Fruit fly (Drosophila melanogaster) whole organism, wandering third instar larva: ENCODE results near the gene Chpf.
A peak's percentile ranks its signal among the peaks of the same experiment; 100 is the strongest.

ENCODE experiments used
- Abd-B ChIP-seq: fragments of >200 bp; optimal IDR thresholded peaks from 2 replicates; lab custom pipeline; 2017; ENCODE audit warnings: missing biosample characterization, missing genetic modification characterization
- CG32264 ChIP-seq: fragments of 200-800 bp; sonication (Bioruptor generic); optimal IDR thresholded peaks from 2 replicates; lab custom pipeline; 2016; ENCODE audit warnings: missing biosample characterization, missing genetic modification characterization
- CG9705 ChIP-seq: fragments of 200-800 bp; sonication (Bioruptor generic); optimal IDR thresholded peaks from 2 replicates; lab custom pipeline; 2018; ENCODE audit warnings: missing biosample characterization, mild to moderate bottlenecking, missing genetic modification characterization
- CrebA ChIP-seq: fragments of 200-800 bp; sonication (Bioruptor generic); optimal IDR thresholded peaks from 2 replicates; lab custom pipeline; 2016; ENCODE audit warnings: missing biosample characterization, mild to moderate bottlenecking, missing genetic modification characterization, borderline replicate concordance
- Dfd ChIP-seq: fragments of >200 bp; optimal IDR thresholded peaks from 2 replicates; lab custom pipeline; 2017; ENCODE audit warnings: missing biosample characterization, missing genetic modification characterization
- Dif ChIP-seq: fragments of 200-275, 200-300 bp; sonication (Bioruptor generic); optimal IDR thresholded peaks from 2 replicates; lab custom pipeline; 2018; ENCODE audit warnings: missing biosample characterization, missing genetic modification characterization; ENCODE audit not compliant: partially characterized antibody
- GATAd ChIP-seq: sonication (Bioruptor generic); optimal IDR thresholded peaks from 2 replicates; lab custom pipeline; 2016; ENCODE audit warnings: missing biosample characterization, missing genetic modification characterization
- HLH106 ChIP-seq: fragments of 200-800 bp; optimal IDR thresholded peaks from 3 replicates; lab custom pipeline; 2019; ENCODE audit warnings: missing biosample characterization, mild to moderate bottlenecking, missing genetic modification characterization, moderate library complexity
- Hnf4 ChIP-seq: fragments of 200-800 bp; sonication (Bioruptor generic); optimal IDR thresholded peaks from 2 replicates; lab custom pipeline; 2016; ENCODE audit warnings: missing biosample characterization, mild to moderate bottlenecking, missing genetic modification characterization
- Hr78 ChIP-seq: fragments of >200 bp; optimal IDR thresholded peaks from 2 replicates; lab custom pipeline; 2017; ENCODE audit warnings: missing biosample characterization, missing genetic modification characterization
- Hr83 ChIP-seq: fragments of 200-300 bp; sonication (Bioruptor generic); optimal IDR thresholded peaks from 2 replicates; lab custom pipeline; 2016; ENCODE audit warnings: missing biosample characterization, mild to moderate bottlenecking, missing genetic modification characterization, moderate library complexity; ENCODE audit not compliant: poor library complexity, severe bottlenecking
- Jra ChIP-seq: sonication (Bioruptor generic); optimal IDR thresholded peaks from 2 replicates; lab custom pipeline; 2016; ENCODE audit warnings: missing biosample characterization, missing genetic modification characterization
- Mio ChIP-seq: sonication (Bioruptor generic); optimal IDR thresholded peaks from 2 replicates; lab custom pipeline; 2016; ENCODE audit warnings: missing biosample characterization, missing genetic modification characterization
- Myc ChIP-seq: fragments of >200 bp; optimal IDR thresholded peaks from 2 replicates; lab custom pipeline; 2017
- N ChIP-seq: fragments of >200 bp; optimal IDR thresholded peaks from 2 replicates; lab custom pipeline; 2018; ENCODE audit warnings: missing biosample characterization, missing external identifiers, missing genetic modification characterization
- OdsH ChIP-seq: fragments of 200-800 bp; sonication (Bioruptor generic); optimal IDR thresholded peaks from 2 replicates; lab custom pipeline; 2016; ENCODE audit warnings: missing biosample characterization, mild to moderate bottlenecking, missing genetic modification characterization
- Rel ChIP-seq, 2 experiments: fragments of 200-800 bp; sonication (Bioruptor generic) in 1 of 2; optimal IDR thresholded peaks; 2 replicates in 1 of 2; 3 replicates in 1 of 2; lab custom pipeline; 2016 to 2019; ENCODE audit warnings: mild to moderate bottlenecking in 2 of 2, missing biosample characterization in 2 of 2, missing genetic modification characterization in 2 of 2, moderate library complexity in 1 of 2
- Sp1 ChIP-seq: fragments of 200-800 bp; sonication (Bioruptor generic); optimal IDR thresholded peaks from 3 replicates; lab custom pipeline; 2019; ENCODE audit warnings: missing biosample characterization, mild to moderate bottlenecking, missing genetic modification characterization, moderate library complexity
- Vsx2 ChIP-seq: fragments of 200-300, 225-300 bp; sonication (Bioruptor generic); optimal IDR thresholded peaks from 2 replicates; lab custom pipeline; 2018; ENCODE audit warnings: missing biosample characterization, missing genetic modification characterization; ENCODE audit not compliant: partially characterized antibody
- br ChIP-seq: fragments of 200-800 bp; sonication (Bioruptor generic); optimal IDR thresholded peaks from 2 replicates; lab custom pipeline; 2016; ENCODE audit warnings: missing biosample characterization, missing genetic modification characterization
- brk ChIP-seq: fragments of 200-800 bp; sonication (Bioruptor generic); optimal IDR thresholded peaks from 2 replicates; lab custom pipeline; 2016; ENCODE audit warnings: missing biosample characterization, mild to moderate bottlenecking, missing genetic modification characterization
- dl ChIP-seq, 2 experiments: fragments of 175-275, 200-275 bp in 1 of 2; fragments of 200-275 bp in 1 of 2; sonication (Bioruptor generic); optimal IDR thresholded peaks; lab custom pipeline; 2018; ENCODE audit warnings: mild to moderate bottlenecking in 2 of 2, missing biosample characterization in 2 of 2, missing genetic modification characterization in 2 of 2, moderate library complexity in 2 of 2; ENCODE audit not compliant: partially characterized antibody in 2 of 2, insufficient read depth in 1 of 2
- dmrt93B ChIP-seq: fragments of 200-800 bp; sonication (Bioruptor generic); optimal IDR thresholded peaks from 2 replicates; lab custom pipeline; 2018; ENCODE audit warnings: missing biosample characterization, mild to moderate bottlenecking, missing genetic modification characterization
- dsf ChIP-seq: sonication (Bioruptor generic); optimal IDR thresholded peaks from 2 replicates; lab custom pipeline; 2016; ENCODE audit warnings: missing biosample characterization, missing genetic modification characterization, borderline replicate concordance
- ey ChIP-seq: fragments of 200-800 bp; sonication (Bioruptor generic); optimal IDR thresholded peaks from 2 replicates; lab custom pipeline; 2016; ENCODE audit warnings: missing biosample characterization, missing genetic modification characterization
- foxo ChIP-seq, 2 experiments: fragments of 200-800 bp; sonication (Bioruptor generic); optimal IDR thresholded peaks; 2 replicates in 1 of 2; 3 replicates in 1 of 2; lab custom pipeline; 2016 to 2017; ENCODE audit warnings: missing biosample characterization in 2 of 2, missing genetic modification characterization in 2 of 2
- fru ChIP-seq: fragments of 200-800 bp; sonication (Bioruptor generic); optimal IDR thresholded peaks from 3 replicates; lab custom pipeline; 2016; ENCODE audit warnings: missing biosample characterization, mild to moderate bottlenecking, missing genetic modification characterization
- h ChIP-seq: fragments of 200-800 bp; sonication (Bioruptor generic); optimal IDR thresholded peaks from 3 replicates; lab custom pipeline; 2016; ENCODE audit warnings: missing biosample characterization, mild to moderate bottlenecking, missing genetic modification characterization
- jim ChIP-seq: fragments of 175-275, 200-325 bp; sonication (Bioruptor generic); optimal IDR thresholded peaks from 2 replicates; lab custom pipeline; 2016; ENCODE audit warnings: missing biosample characterization, mild to moderate bottlenecking, missing genetic modification characterization
- lola ChIP-seq: fragments of >200 bp; optimal IDR thresholded peaks from 2 replicates; lab custom pipeline; 2017; ENCODE audit warnings: missing biosample characterization, missing genetic modification characterization
- pan ChIP-seq: fragments of >200 bp; optimal IDR thresholded peaks from 2 replicates; lab custom pipeline; 2017
- psq ChIP-seq: fragments of 200-800 bp; sonication (Bioruptor generic); optimal IDR thresholded peaks from 3 replicates; lab custom pipeline; 2017; ENCODE audit warnings: missing biosample characterization, mild to moderate bottlenecking, missing genetic modification characterization, moderate library complexity
- rgr ChIP-seq: fragments of 200-800 bp; sonication (Bioruptor generic); optimal IDR thresholded peaks from 3 replicates; lab custom pipeline; 2016; ENCODE audit warnings: missing biosample characterization, mild to moderate bottlenecking, missing genetic modification characterization
- sage ChIP-seq: fragments of 200-800 bp; sonication (Bioruptor generic); optimal IDR thresholded peaks from 2 replicates; lab custom pipeline; 2016; ENCODE audit warnings: missing biosample characterization, mild to moderate bottlenecking, missing genetic modification characterization
- sv ChIP-seq: fragments of 200-800 bp; sonication (Bioruptor generic); optimal IDR thresholded peaks from 3 replicates; lab custom pipeline; 2016; ENCODE audit warnings: missing biosample characterization, missing genetic modification characterization
- tai ChIP-seq: sonication (Bioruptor generic); optimal IDR thresholded peaks from 2 replicates; lab custom pipeline; 2016; ENCODE audit warnings: missing biosample characterization, missing genetic modification characterization
- usp ChIP-seq: fragments of >200 bp; optimal IDR thresholded peaks from 2 replicates; lab custom pipeline; 2017; ENCODE audit warnings: missing biosample characterization, missing genetic modification characterization
- woc ChIP-seq: sonication (Bioruptor generic); optimal IDR thresholded peaks from 2 replicates; lab custom pipeline; 2016; ENCODE audit warnings: missing biosample characterization, mild to moderate bottlenecking, missing genetic modification characterization

Gene Chpf

DNA sequence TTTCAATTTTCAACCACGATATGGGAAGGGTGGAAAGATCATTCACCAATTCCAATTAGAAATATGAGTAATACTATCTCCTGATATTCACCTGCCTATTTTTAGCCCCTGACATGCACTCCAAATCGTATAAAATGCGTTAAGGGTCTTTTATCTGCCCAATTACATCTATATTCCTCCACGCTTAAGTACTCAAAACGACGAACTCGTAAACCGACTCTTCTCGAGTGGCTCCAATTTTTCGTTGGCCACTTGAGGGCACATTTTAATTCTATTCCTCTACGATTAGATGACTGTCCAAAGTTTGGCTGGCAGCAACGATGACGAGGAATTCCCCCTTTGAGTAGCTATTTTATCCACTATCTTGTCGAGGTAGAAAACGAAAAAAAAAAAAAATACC, 10.4 kb downstream of the Chpf start:
- TF ChIP-seq Sp1, result no peak
- TF ChIP-seq h (GFP tag; lab: Kevin White, UChicago), result peak; percentile 27
- no peak for TF ChIP-seq woc (GFP tag; lab: Kevin White, UChicago)

DNA sequence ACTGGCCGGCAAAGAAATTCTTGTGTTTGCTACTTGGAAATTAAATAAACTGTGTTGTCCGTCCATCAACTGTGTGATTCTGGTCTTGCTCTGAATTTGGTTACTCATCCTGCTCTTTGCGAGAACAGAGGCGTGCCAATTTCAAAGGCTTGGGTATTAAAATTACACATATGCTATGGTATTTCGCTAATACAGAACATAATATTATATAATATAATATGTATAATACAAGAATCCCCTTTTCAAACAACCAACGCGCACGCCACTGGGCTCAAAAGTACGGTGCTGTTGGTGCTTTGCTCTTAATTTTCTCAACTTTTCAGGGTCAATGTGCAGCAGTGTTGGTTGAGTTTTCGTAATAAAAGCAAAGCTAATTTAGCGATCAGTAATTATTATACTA, 12.3 kb downstream of the Chpf start:
- TF ChIP-seq Hr78 (GFP tag; lab: Kevin White, UChicago), result no peak
- peak; percentile 93 for TF ChIP-seq HLH106 (tag; lab: Kevin White, UChicago)
- peak; percentile 80 for TF ChIP-seq h (GFP tag; lab: Kevin White, UChicago)
- TF ChIP-seq Dfd, result no peak
- TF ChIP-seq CG32264 (GFP tag; lab: Kevin White, UChicago), result peak; percentile 40
- no peak for TF ChIP-seq dl (GFP tag; optimal IDR thresholded peaks at IDR 0.05; lab: Kevin White, UChicago; ENCODE audit: insufficient read depth in 1 of 2, partially characterized antibody in 2 of 2)
- TF ChIP-seq Sp1, result peak; percentile 85
- peak; percentile 38 for TF ChIP-seq sage (GFP tag; lab: Kevin White, UChicago)
- TF ChIP-seq rgr (GFP tag; lab: Kevin White, UChicago), result peak; percentile 90
- TF ChIP-seq psq (GFP tag; lab: Kevin White, UChicago), result peak; percentile 81
- peak in 1 of 2 experiments; percentile 92 for TF ChIP-seq foxo (GFP tag; optimal IDR thresholded peaks at IDR 0.05; lab: Kevin White, UChicago)
- no peak for TF ChIP-seq tai
- TF ChIP-seq GATAd, result no peak
- no peak for TF ChIP-seq Vsx2 (GFP tag; lab: Kevin White, UChicago)
- TF ChIP-seq Jra (GFP tag; lab: Kevin White, UChicago), result peak; percentile 9
- TF ChIP-seq lola (GFP tag; lab: Kevin White, UChicago), result no peak
- no peak for TF ChIP-seq pan (lab: Kevin White, UChicago)
- TF ChIP-seq CG9705 (GFP tag; lab: Kevin White, UChicago), result peak; percentile 75
- TF ChIP-seq brk, result peak; percentile 14
- no peak for TF ChIP-seq CrebA
- TF ChIP-seq br (GFP tag; lab: Kevin White, UChicago), result peak; percentile 60
- TF ChIP-seq N, result no peak
- TF ChIP-seq dmrt93B (GFP tag; lab: Kevin White, UChicago), result peak; percentile 78
- TF ChIP-seq Abd-B, result no peak
- TF ChIP-seq Mio, result no peak
- no peak for TF ChIP-seq jim (GFP tag; lab: Kevin White, UChicago)
- peak; percentile 59 for TF ChIP-seq Hr83 (GFP tag; lab: Kevin White, UChicago)
- TF ChIP-seq fru, result peak; percentile 66
- TF ChIP-seq usp, result no peak
- TF ChIP-seq dsf (GFP tag; lab: Kevin White, UChicago), result no peak
- TF ChIP-seq OdsH, result peak; percentile 82
- TF ChIP-seq woc (GFP tag; lab: Kevin White, UChicago), result no peak
- TF ChIP-seq Hnf4 (GFP tag; lab: Kevin White, UChicago), result peak; percentile 68
- TF ChIP-seq ey, result peak; percentile 52
- TF ChIP-seq Rel (GFP tag; optimal IDR thresholded peaks at IDR 0.05; lab: Kevin White, UChicago), result no peak
- TF ChIP-seq Rel (tag; optimal IDR thresholded peaks at IDR 0.05; lab: Kevin White, UChicago), result peak; percentile 67
- no peak for TF ChIP-seq Myc (lab: Kevin White, UChicago)
- TF ChIP-seq Dif (GFP tag; lab: Kevin White, UChicago), result no peak
- peak; percentile 12 for TF ChIP-seq sv (GFP tag; lab: Kevin White, UChicago)

- TF ChIP-seq CG9705 (GFP tag; lab: Kevin White, UChicago) (peak; percentile 54), OdsH (peak; percentile 61), CrebA (no peak), GATAd (peak; percentile 39), Hnf4 (GFP tag; lab: Kevin White, UChicago) (peak; percentile 81), br (GFP tag; lab: Kevin White, UChicago) (peak; percentile 75), Hr78 (GFP tag; lab: Kevin White, UChicago) (no peak), sage (GFP tag; lab: Kevin White, UChicago) (peak; percentile 42), foxo (GFP tag; optimal IDR thresholded peaks at IDR 0.05; lab: Kevin White, UChicago) (peak in 1 of 2 experiments; percentile 84), Hr83 (GFP tag; lab: Kevin White, UChicago) (peak; percentile 59), jim (GFP tag; lab: Kevin White, UChicago) (no peak), h (GFP tag; lab: Kevin White, UChicago) (peak; percentile 82), psq (GFP tag; lab: Kevin White, UChicago) (peak; percentile 63), Sp1 (peak; percentile 71), sv (GFP tag; lab: Kevin White, UChicago) (no peak), Jra (GFP tag; lab: Kevin White, UChicago) (peak; percentile 76), fru (peak; percentile 90), ey (peak; percentile 76), woc (GFP tag; lab: Kevin White, UChicago) (peak; percentile 48), dmrt93B (GFP tag; lab: Kevin White, UChicago) (peak; percentile 30), rgr (GFP tag; lab: Kevin White, UChicago) (peak; percentile 83), CG32264 (GFP tag; lab: Kevin White, UChicago) (peak; percentile 35), HLH106 (tag; lab: Kevin White, UChicago) (peak; percentile 73), Rel (GFP tag; optimal IDR thresholded peaks at IDR 0.05; lab: Kevin White, UChicago) (no peak), Rel (tag; optimal IDR thresholded peaks at IDR 0.05; lab: Kevin White, UChicago) (peak; percentile 42), brk (peak; percentile 51), Dfd (no peak)
Measured at dm6 chrX:13094085-13094764, 18.0 kb downstream of the Chpf start, which contains the start of gene CG2200. CG2200 (plus strand) TSS chrX:13094299.
